Worm (Caenorhabditis elegans): ENCODE results near the gene C52E4.12.

C52E4.12 gene

ce11 chrV:11976734-11977133, 19.2 kb upstream of the C52E4.12 start:
- no peak for TF ChIP-seq sox-2 (GFP tag; IDR thresholded peaks at IDR 0.05)
- no peak for TF ChIP-seq lim-6 (tag; optimal IDR thresholded peaks at IDR 0.05)
- TF ChIP-seq fkh-10 (GFP tag; optimal IDR thresholded peaks at IDR 0.05) = no peak
- TF ChIP-seq hlh-8 (tag; optimal IDR thresholded peaks at IDR 0.05) = no peak
- no peak for TF ChIP-seq ceh-6 (GFP tag; optimal IDR thresholded peaks at IDR 0.05)
- TF ChIP-seq K09A11.1 (tag; optimal IDR thresholded peaks at IDR 0.05; ENCODE audit: insufficient read depth) = no peak
- TF ChIP-seq che-1 (tag; optimal IDR thresholded peaks at IDR 0.05) = no peak
- TF ChIP-seq rnt-1 (tag; optimal IDR thresholded peaks at IDR 0.05) = no peak
- no peak for TF ChIP-seq madf-2 (tag; optimal IDR thresholded peaks at IDR 0.05)

DNA sequence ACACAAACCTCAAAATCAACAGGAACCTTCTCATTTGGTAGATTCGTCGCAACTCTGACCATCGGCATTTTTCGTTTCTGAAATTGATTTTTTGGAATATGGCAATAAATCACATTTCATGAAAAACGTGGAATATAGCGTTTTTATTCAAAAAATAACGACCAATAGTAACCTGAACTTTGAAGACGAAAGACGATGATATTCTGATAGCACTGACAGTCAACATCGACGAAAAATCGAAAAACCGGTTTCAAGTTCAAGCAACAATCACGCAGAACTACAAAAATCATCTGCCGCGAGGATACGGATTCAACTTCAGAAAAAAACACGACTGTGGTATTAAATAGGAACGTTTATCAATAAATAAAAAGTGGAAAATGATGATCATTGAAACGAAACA, 17.8 kb upstream of the C52E4.12 start, which contains the start of gene mif-2:
TSS of gene mif-2 (minus strand) at position 281 of the 400 bp plus-strand sequence.
- TF ChIP-seq ama-1 (optimal IDR thresholded peaks at IDR 0.05) (no peak), zip-5 (tag; optimal IDR thresholded peaks at IDR 0.05) (no peak), C08G9.2 (tag; optimal IDR thresholded peaks at IDR 0.05) (no peak), fkh-10 (GFP tag; optimal IDR thresholded peaks at IDR 0.05) (no peak)

- peak; percentile 66 for TF ChIP-seq tbx-2 (tag; optimal IDR thresholded peaks at IDR 0.05)
- TF ChIP-seq C08G9.2 (tag; optimal IDR thresholded peaks at IDR 0.05) = no peak
- TF ChIP-seq K09A11.1 (tag; optimal IDR thresholded peaks at IDR 0.05; ENCODE audit: insufficient read depth) = peak; percentile 10
- TF ChIP-seq che-1 (tag; optimal IDR thresholded peaks at IDR 0.05) = no peak
- TF ChIP-seq nfya-1 (tag; optimal IDR thresholded peaks at IDR 0.05) = peak; percentile 89
- peak; percentile 51 for TF ChIP-seq ceh-31 (tag; optimal IDR thresholded peaks at IDR 0.05)
- TF ChIP-seq ama-1 (optimal IDR thresholded peaks at IDR 0.05) = peak; percentile 93
- peak; percentile 15 for TF ChIP-seq ztf-16 (tag; optimal IDR thresholded peaks at IDR 0.05)
- TF ChIP-seq ceh-2 (tag; optimal IDR thresholded peaks at IDR 0.05) = no peak
- peak; percentile 58 for TF ChIP-seq ref-2 (tag; optimal IDR thresholded peaks at IDR 0.05)
- TF ChIP-seq hlh-8 (tag; optimal IDR thresholded peaks at IDR 0.05) = no peak
- no peak for TF ChIP-seq unc-86 (tag; optimal IDR thresholded peaks at IDR 0.05)
- peak; percentile 67 for TF ChIP-seq dve-1 (tag; optimal IDR thresholded peaks at IDR 0.05)
- peak; percentile 84 for TF ChIP-seq ceh-18 (tag; optimal IDR thresholded peaks at IDR 0.05)
- peak; percentile 70 for TF ChIP-seq unc-42 (tag; optimal IDR thresholded peaks at IDR 0.05)
- peak; percentile 2 for TF ChIP-seq fax-1 (tag; optimal IDR thresholded peaks at IDR 0.05)
- TF ChIP-seq ceh-9 (tag; optimal IDR thresholded peaks at IDR 0.05) = no peak
- peak; percentile 63 for TF ChIP-seq ceh-34 (tag; optimal IDR thresholded peaks at IDR 0.05)
- TF ChIP-seq hlh-30 (tag; optimal IDR thresholded peaks at IDR 0.05; ENCODE audit: insufficient read depth) = peak; percentile 73
- TF ChIP-seq eyg-1 (tag; optimal IDR thresholded peaks at IDR 0.05) = no peak
- peak; percentile 1 for TF ChIP-seq ceh-14 (tag; optimal IDR thresholded peaks at IDR 0.05)
- TF ChIP-seq rnt-1 (tag; optimal IDR thresholded peaks at IDR 0.05) = peak; percentile 69
- no peak for TF ChIP-seq F13H6.1 (tag; optimal IDR thresholded peaks at IDR 0.05)
- TF ChIP-seq unc-3 (GFP tag; conservative IDR thresholded peaks at IDR 0.05) = no peak
- peak; percentile 11 for TF ChIP-seq unc-3 (tag; optimal IDR thresholded peaks at IDR 0.05)
- TF ChIP-seq C38D4.7 (GFP tag; optimal IDR thresholded peaks at IDR 0.05) = peak; percentile 31
- TF ChIP-seq elt-2 (tag; optimal IDR thresholded peaks at IDR 0.05) = peak; percentile 58
- TF ChIP-seq sox-2 (GFP tag; IDR thresholded peaks at IDR 0.05) = peak; percentile 85
- TF ChIP-seq ceh-19 (GFP tag; optimal IDR thresholded peaks at IDR 0.05) = no peak
Observed at ce11 chrV:11979673-11980561, 16.0 kb upstream of the C52E4.12 start, which contains the start of gene snr-4. snr-4 (minus strand) TSS chrV:11979723.

ce11 chrV:11982309-11982708, 13.7 kb upstream of the C52E4.12 start, which contains the start of gene rpt-1:
rpt-1 (minus strand) TSS chrV:11982397.
- TF ChIP-seq ceh-34 (tag; optimal IDR thresholded peaks at IDR 0.05) (peak; percentile 41), elt-2 (tag; optimal IDR thresholded peaks at IDR 0.05) (peak; percentile 41), rnt-1 (tag; optimal IDR thresholded peaks at IDR 0.05) (no peak), C08G9.2 (tag; optimal IDR thresholded peaks at IDR 0.05) (no peak), ama-1 (optimal IDR thresholded peaks at IDR 0.05) (peak; percentile 18), ceh-19 (GFP tag; optimal IDR thresholded peaks at IDR 0.05) (no peak), nfya-1 (tag; optimal IDR thresholded peaks at IDR 0.05) (peak; percentile 48), ceh-31 (tag; optimal IDR thresholded peaks at IDR 0.05) (peak; percentile 42)

Measured in whole organism, late embryonic.